Worm (Caenorhabditis elegans): ENCODE measurements around the gene K02B2.6.

The K02B2.6 gene

ce11 chrIV:5964286-5964685 lies 2.2 kb upstream of the K02B2.6 start:
- TF ChIP-seq eor-1 (tag; optimal IDR thresholded peaks at IDR 0.05) (no peak), pqm-1 (tag; optimal IDR thresholded peaks at IDR 0.05) (no peak), R02D3.7 (tag; optimal IDR thresholded peaks at IDR 0.05) (no peak), lin-39 (tag; optimal IDR thresholded peaks at IDR 0.05) (peak; percentile 61)

DNA sequence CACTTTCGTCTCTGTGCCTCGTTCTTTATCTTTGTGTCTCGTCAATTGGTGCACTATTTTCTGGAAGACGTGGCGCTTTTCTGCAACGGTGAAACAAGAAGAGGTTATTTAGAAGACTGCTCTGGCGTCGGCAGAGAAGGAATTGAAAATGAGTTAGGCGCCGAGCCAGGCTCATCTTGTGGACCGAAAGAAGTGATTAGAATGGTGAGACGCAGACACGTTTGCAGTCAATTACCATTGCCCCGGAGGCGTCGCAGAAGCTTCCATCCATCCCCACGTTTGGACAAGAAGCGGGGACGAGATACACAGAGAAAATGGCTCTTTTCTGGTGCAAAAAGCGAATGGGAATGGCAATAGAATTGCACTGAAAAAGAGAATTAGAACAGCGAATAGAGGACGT lies 2.1 kb downstream of the K02B2.6 start:
- TF ChIP-seq eor-1 (tag; optimal IDR thresholded peaks at IDR 0.05) (no peak), ama-1 (optimal IDR thresholded peaks at IDR 0.05) (no peak), mml-1 (tag; optimal IDR thresholded peaks at IDR 0.05) (no peak), nhr-25 (tag; optimal IDR thresholded peaks at IDR 0.05) (no peak), fkh-10 (GFP tag; optimal IDR thresholded peaks at IDR 0.05) (no peak), nfya-1 (tag; optimal IDR thresholded peaks at IDR 0.05; ENCODE audit: insufficient read depth) (peak; percentile 61), ztf-11 (tag; optimal IDR thresholded peaks at IDR 0.05) (no peak), nhr-237 (tag; optimal IDR thresholded peaks at IDR 0.05) (no peak), hmg-11 (tag; optimal IDR thresholded peaks at IDR 0.05) (peak; percentile 33), nhr-11 (tag; optimal IDR thresholded peaks at IDR 0.05) (no peak), sea-2 (GFP tag; optimal IDR thresholded peaks at IDR 0.05) (no peak), R02D3.7 (tag; optimal IDR thresholded peaks at IDR 0.05) (no peak), ZK546.5 (tag; optimal IDR thresholded peaks at IDR 0.05) (no peak), zag-1 (tag; optimal IDR thresholded peaks at IDR 0.05) (no peak), nhr-28 (tag; optimal IDR thresholded peaks at IDR 0.05) (no peak), aly-2 (tag; optimal IDR thresholded peaks at IDR 0.05) (no peak), elt-1 (tag; optimal IDR thresholded peaks at IDR 0.05) (no peak), lin-39 (tag; optimal IDR thresholded peaks at IDR 0.05) (peak; percentile 85), snpc-4 (tag; optimal IDR thresholded peaks at IDR 0.05) (no peak)

DNA sequence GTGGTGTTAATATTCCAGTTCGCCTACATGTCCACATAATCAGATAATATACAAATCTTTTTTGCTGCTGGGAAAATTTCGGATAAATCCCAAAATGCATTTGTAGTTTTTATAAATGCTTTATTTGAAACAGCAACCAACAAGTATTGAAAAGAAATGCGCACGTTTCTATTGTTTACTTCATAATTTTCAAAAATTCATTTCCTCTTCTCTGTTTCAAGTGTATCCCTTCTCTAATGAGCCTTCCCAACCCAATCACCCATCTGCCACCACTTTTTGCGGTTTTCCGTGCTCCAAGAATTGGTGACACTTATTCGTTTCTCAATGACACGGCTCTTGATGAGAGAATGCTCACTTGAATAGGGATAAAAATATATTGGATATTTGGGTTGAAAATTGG lies 7.3 kb downstream of the K02B2.6 start:
- no peak for TF ChIP-seq lin-15B (tag; optimal IDR thresholded peaks at IDR 0.05)
- no peak for TF ChIP-seq R02D3.7 (tag; optimal IDR thresholded peaks at IDR 0.05)
- no peak for TF ChIP-seq skn-1 (tag; optimal IDR thresholded peaks at IDR 0.05)
- TF ChIP-seq ZK546.5 (tag; optimal IDR thresholded peaks at IDR 0.05): no peak
- TF ChIP-seq zag-1 (tag; optimal IDR thresholded peaks at IDR 0.05): no peak
- no peak for TF ChIP-seq nhr-43 (tag; optimal IDR thresholded peaks at IDR 0.05; ENCODE audit: poor library complexity, severe bottlenecking)

DNA sequence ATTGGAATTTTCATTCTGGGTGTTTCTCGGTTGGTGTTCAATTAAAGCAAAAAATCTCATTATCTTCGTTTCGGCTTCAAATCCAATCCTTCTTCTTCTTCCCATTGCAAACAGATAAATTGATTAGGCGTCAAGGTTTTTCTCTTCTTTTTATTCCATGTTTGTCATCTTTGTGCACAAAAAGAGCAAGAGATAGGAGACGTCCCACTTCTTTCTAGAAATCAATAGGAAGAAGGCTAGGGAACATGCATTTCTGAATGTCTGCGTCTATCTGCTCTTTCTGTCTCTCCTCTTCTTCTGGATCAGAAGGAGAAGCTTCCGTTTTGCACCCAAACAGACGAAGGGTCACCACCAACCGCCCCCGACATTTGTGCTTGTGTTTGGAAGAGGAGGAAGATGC lies 9.1 kb downstream of the K02B2.6 start:
- TF ChIP-seq daf-12 (tag; optimal IDR thresholded peaks at IDR 0.05) (no peak), elt-2 (tag; optimal IDR thresholded peaks at IDR 0.05) (no peak), skn-1 (tag; optimal IDR thresholded peaks at IDR 0.05) (no peak), snpc-4 (tag; optimal IDR thresholded peaks at IDR 0.05) (no peak), ceh-28 (tag; optimal IDR thresholded peaks at IDR 0.05) (peak; percentile 33), fkh-2 (tag; optimal IDR thresholded peaks at IDR 0.05) (no peak), egl-5 (tag; optimal IDR thresholded peaks at IDR 0.05) (no peak), lin-15B (tag; optimal IDR thresholded peaks at IDR 0.05) (peak; percentile 35), ztf-11 (tag; optimal IDR thresholded peaks at IDR 0.05) (no peak), nhr-76 (tag; optimal IDR thresholded peaks at IDR 0.05) (no peak), ZK546.5 (tag; optimal IDR thresholded peaks at IDR 0.05) (no peak), lin-39 (tag; optimal IDR thresholded peaks at IDR 0.05) (peak; percentile 72), elt-1 (tag; optimal IDR thresholded peaks at IDR 0.05) (no peak), nhr-28 (tag; optimal IDR thresholded peaks at IDR 0.05) (no peak), R02D3.7 (tag; optimal IDR thresholded peaks at IDR 0.05) (no peak), nhr-67 (tag; optimal IDR thresholded peaks at IDR 0.05) (no peak), elt-3 (tag; optimal IDR thresholded peaks at IDR 0.05) (no peak), hmg-11 (tag; optimal IDR thresholded peaks at IDR 0.05) (peak; percentile 52), pqm-1 (tag; optimal IDR thresholded peaks at IDR 0.05) (no peak), tbx-2 (tag; optimal IDR thresholded peaks at IDR 0.05) (peak; percentile 4), fos-1 (tag; optimal IDR thresholded peaks at IDR 0.05) (no peak), eor-1 (tag; optimal IDR thresholded peaks at IDR 0.05) (no peak), unc-62 (GFP tag; optimal IDR thresholded peaks at IDR 0.05) (no peak), unc-39 (tag; optimal IDR thresholded peaks at IDR 0.05) (no peak), egl-27 (tag; optimal IDR thresholded peaks at IDR 0.05) (no peak), zag-1 (tag; optimal IDR thresholded peaks at IDR 0.05) (no peak), ztf-4 (tag; optimal IDR thresholded peaks at IDR 0.05) (no peak), nhr-43 (tag; optimal IDR thresholded peaks at IDR 0.05; ENCODE audit: poor library complexity, severe bottlenecking) (no peak), sea-2 (GFP tag; optimal IDR thresholded peaks at IDR 0.05) (peak; percentile 54), ama-1 (optimal IDR thresholded peaks at IDR 0.05) (no peak), jun-1 (tag; optimal IDR thresholded peaks at IDR 0.05) (no peak), nhr-237 (tag; optimal IDR thresholded peaks at IDR 0.05) (no peak), mdl-1 (tag; optimal IDR thresholded peaks at IDR 0.05) (no peak), nhr-23 (tag; optimal IDR thresholded peaks at IDR 0.05) (no peak), lsy-12 (tag; optimal IDR thresholded peaks at IDR 0.05) (no peak), nfya-1 (tag; optimal IDR thresholded peaks at IDR 0.05; ENCODE audit: insufficient read depth) (peak; percentile 77), nhr-25 (tag; optimal IDR thresholded peaks at IDR 0.05) (no peak), ceh-9 (tag; optimal IDR thresholded peaks at IDR 0.05) (no peak), aly-2 (tag; optimal IDR thresholded peaks at IDR 0.05) (no peak), nhr-12 (tag; optimal IDR thresholded peaks at IDR 0.05) (no peak), ceh-82 (tag; optimal IDR thresholded peaks at IDR 0.05) (no peak), nhr-77 (tag; optimal IDR thresholded peaks at IDR 0.05) (no peak)

All from whole organism, L3 larva.